Worm (Caenorhabditis elegans) whole organism, L4/young adult: ENCODE results near the gene srg-69.

Experiments
- W03F9.2 ChIP-seq: fragments of 150-350 bp; optimal IDR thresholded peaks from 2 replicates; lab custom pipeline; 2014; ENCODE audit warnings: missing biosample characterization, missing genetic modification characterization
- dao-5 ChIP-seq: sonication (generic microtip); optimal IDR thresholded peaks from 2 replicates; lab custom pipeline; 2016; ENCODE audit warnings: missing genotype, missing genetic modification characterization, moderate library complexity, missing compliant biosample characterization
- him-1 ChIP-seq: sonication (generic microtip); optimal IDR thresholded peaks from 2 replicates; lab custom pipeline; 2016; ENCODE audit warnings: missing genotype, missing genetic modification reagents, missing genetic modification characterization, missing compliant biosample characterization

ce11 chrII:5336035-5336376 lies 19.5 kb upstream of the srg-69 start:
- TF ChIP-seq W03F9.2 (tag; lab: Kevin White, UChicago) (no peak), him-1 (peak; percentile 70), dao-5 (tag; lab: Kevin White, UChicago) (peak; percentile 2)
